Worm (Caenorhabditis elegans): ENCODE results near the gene lex-1.

The lex-1 gene

DNA sequence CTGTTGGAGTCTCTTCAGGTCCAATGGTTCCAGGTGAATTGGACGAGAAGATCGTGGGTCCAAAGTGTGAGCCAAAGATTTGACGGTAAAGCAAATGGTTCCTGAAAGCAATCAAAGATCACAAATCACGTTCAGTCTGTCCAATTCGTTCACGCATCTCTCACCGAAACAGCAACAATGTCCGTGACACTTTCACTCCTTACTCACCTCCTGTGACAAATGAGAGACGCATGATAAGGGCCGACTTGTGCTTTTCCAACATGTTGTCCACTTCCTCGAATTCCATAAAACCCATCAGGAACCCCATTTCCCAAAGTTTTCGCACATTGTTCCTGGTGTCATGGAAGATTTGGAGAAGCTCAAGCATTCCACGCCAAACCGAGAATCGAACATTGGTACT, 38.8 kb upstream of the lex-1 start:
- TF ChIP-seq fax-1 (tag; optimal IDR thresholded peaks at IDR 0.05) (no peak), ztf-16 (tag; optimal IDR thresholded peaks at IDR 0.05) (no peak), ceh-31 (tag; optimal IDR thresholded peaks at IDR 0.05) (no peak), tbx-2 (tag; optimal IDR thresholded peaks at IDR 0.05) (no peak), pqm-1 (tag; optimal IDR thresholded peaks at IDR 0.05) (no peak)

DNA sequence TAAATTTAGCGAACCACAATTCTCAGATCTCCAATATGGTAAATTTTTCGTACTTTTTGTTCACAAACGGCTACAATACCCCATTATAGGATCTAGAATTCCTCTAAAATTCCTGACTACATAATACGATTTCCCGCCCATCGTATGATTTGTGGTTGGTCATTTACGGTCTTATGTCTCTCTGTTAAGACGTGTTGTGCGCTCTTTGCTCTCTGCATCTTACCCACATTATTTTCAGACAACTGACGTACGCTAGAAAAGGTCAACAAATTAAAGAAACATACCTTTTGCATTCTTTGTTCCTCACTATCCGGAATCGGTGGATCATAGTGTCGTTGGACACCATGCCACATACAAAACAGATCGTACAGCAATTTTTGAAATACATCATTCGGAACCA, 36.2 kb upstream of the lex-1 start:
- TF ChIP-seq pag-3 (tag; optimal IDR thresholded peaks at IDR 0.05; ENCODE audit: borderline replicate concordance) (no peak), unc-42 (tag; optimal IDR thresholded peaks at IDR 0.05) (no peak), gmeb-2 (tag; optimal IDR thresholded peaks at IDR 0.05) (no peak), K09A11.1 (tag; optimal IDR thresholded peaks at IDR 0.05; ENCODE audit: insufficient read depth) (no peak), ama-1 (optimal IDR thresholded peaks at IDR 0.05) (no peak), ceh-30 (tag; optimal IDR thresholded peaks at IDR 0.05) (no peak), C38D4.7 (GFP tag; optimal IDR thresholded peaks at IDR 0.05) (no peak), sox-2 (GFP tag; IDR thresholded peaks at IDR 0.05) (no peak), ceh-14 (tag; optimal IDR thresholded peaks at IDR 0.05) (no peak), sox-4 (tag; optimal IDR thresholded peaks at IDR 0.05) (no peak), F13H6.1 (tag; optimal IDR thresholded peaks at IDR 0.05) (no peak), ceh-18 (tag; optimal IDR thresholded peaks at IDR 0.05) (no peak), sdc-2 (tag; optimal IDR thresholded peaks at IDR 0.05) (no peak), dve-1 (tag; optimal IDR thresholded peaks at IDR 0.05) (no peak), npax-4 (tag; optimal IDR thresholded peaks at IDR 0.05) (no peak)

DNA sequence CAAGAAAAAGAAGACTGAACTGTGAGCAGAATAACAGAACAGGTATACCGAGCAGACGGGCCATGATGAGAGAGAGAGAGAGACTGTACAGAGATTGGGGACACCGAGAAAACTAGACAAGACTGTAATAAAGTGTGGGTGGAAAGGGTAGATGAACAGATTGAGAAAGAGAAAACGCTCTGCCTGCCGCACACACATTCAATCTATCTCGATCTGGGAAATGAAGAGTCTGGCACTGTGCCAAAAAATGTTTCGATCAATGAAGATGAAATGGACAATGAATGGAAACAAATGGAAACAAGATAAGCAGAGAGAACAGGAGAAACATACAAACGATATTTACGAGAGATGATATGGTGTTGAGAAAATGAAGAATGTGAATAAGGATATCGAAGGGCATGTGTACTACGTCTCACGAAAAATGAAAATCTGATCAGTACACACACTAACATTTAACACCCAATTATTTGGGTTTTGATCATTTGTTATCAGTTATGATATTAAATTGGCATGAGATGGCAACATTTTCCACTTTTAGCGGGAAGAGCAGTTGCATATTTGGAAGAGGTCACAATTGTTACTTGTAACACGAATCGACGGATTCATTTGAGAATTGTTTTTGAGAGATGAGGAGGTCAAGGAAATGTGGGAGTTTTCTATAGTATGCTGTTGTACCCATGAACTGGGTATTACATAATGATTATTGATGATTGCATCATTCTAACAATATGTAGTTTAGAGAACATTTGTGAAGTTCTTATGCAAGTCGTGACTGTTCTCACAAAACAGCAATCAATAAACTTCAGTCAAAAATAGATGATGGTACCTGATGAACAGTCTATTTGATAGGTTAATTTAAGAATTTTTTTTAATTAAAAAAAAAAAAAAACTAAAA, 34.2 kb upstream of the lex-1 start:
- TF ChIP-seq C08G9.2 (tag; optimal IDR thresholded peaks at IDR 0.05) (no peak), ets-4 (tag; optimal IDR thresholded peaks at IDR 0.05) (no peak), nfya-1 (tag; optimal IDR thresholded peaks at IDR 0.05) (no peak), dve-1 (tag; optimal IDR thresholded peaks at IDR 0.05) (no peak), ref-2 (tag; optimal IDR thresholded peaks at IDR 0.05) (no peak), lim-6 (tag; optimal IDR thresholded peaks at IDR 0.05) (no peak), ceh-18 (tag; optimal IDR thresholded peaks at IDR 0.05) (no peak), syd-9 (tag; optimal IDR thresholded peaks at IDR 0.05) (no peak), nhr-232 (tag; optimal IDR thresholded peaks at IDR 0.05) (no peak), rnt-1 (tag; optimal IDR thresholded peaks at IDR 0.05) (no peak), ceh-45 (GFP tag; IDR thresholded peaks at IDR 0.05) (no peak), fax-1 (tag; optimal IDR thresholded peaks at IDR 0.05) (no peak), ceh-31 (tag; optimal IDR thresholded peaks at IDR 0.05) (no peak), unc-86 (tag; optimal IDR thresholded peaks at IDR 0.05) (no peak), sox-2 (GFP tag; IDR thresholded peaks at IDR 0.05) (no peak), ceh-30 (tag; optimal IDR thresholded peaks at IDR 0.05) (no peak), eyg-1 (tag; optimal IDR thresholded peaks at IDR 0.05) (no peak)

ce11 chrIV:12046524-12047203, 32.6 kb upstream of the lex-1 start, which contains the start of gene T12G3.2:
T12G3.2 (minus strand) TSS chrIV:12046967.
- TF ChIP-seq rnt-1 (tag; optimal IDR thresholded peaks at IDR 0.05) = no peak
- TF ChIP-seq elt-2 (tag; optimal IDR thresholded peaks at IDR 0.05) = peak; percentile 76
- TF ChIP-seq tbx-2 (tag; optimal IDR thresholded peaks at IDR 0.05) = no peak
- TF ChIP-seq unc-55 (GFP tag; optimal IDR thresholded peaks at IDR 0.05) = no peak
- TF ChIP-seq ceh-18 (tag; optimal IDR thresholded peaks at IDR 0.05) = no peak
- no peak for TF ChIP-seq mec-3 (tag; optimal IDR thresholded peaks at IDR 0.05; ENCODE audit: borderline replicate concordance)

Data from whole organism, late embryonic.